Worm (Caenorhabditis elegans): Measurements from ENCODE around the gene magi-1.

- TF ChIP-seq unc-39 (tag; optimal IDR thresholded peaks at IDR 0.05): no peak
- no peak for TF ChIP-seq nhr-237 (tag; optimal IDR thresholded peaks at IDR 0.05)
- TF ChIP-seq elt-3 (tag; optimal IDR thresholded peaks at IDR 0.05): no peak
- TF ChIP-seq mep-1 (tag; optimal IDR thresholded peaks at IDR 0.05): no peak
- no peak for TF ChIP-seq nhr-76 (tag; optimal IDR thresholded peaks at IDR 0.05)
- TF ChIP-seq ztf-11 (tag; optimal IDR thresholded peaks at IDR 0.05): no peak
- no peak for TF ChIP-seq unc-62 (GFP tag; optimal IDR thresholded peaks at IDR 0.05)
Measured at ce11 chrIV:11676054-11676453, 38.8 kb upstream of the magi-1 start, which contains the start of gene inx-9.

Measured in whole organism, mixed stage, embryonic.